Fruit fly (Drosophila melanogaster) whole organism, embryonic: ENCODE results near the gene Kr-h2.
A peak's percentile ranks its signal among the peaks of the same experiment; 100 is the strongest.

Experiments
- Blimp-1 ChIP-seq: fragments of 200-800 bp; sonication (Bioruptor generic); optimal IDR thresholded peaks from 3 replicates; lab custom pipeline; 2018; ENCODE audit warnings: missing biosample characterization, missing genetic modification characterization, mild to moderate bottlenecking, moderate library complexity, missing genetic modification reagents
- Bteb2 ChIP-seq: fragments of 200-800 bp; sonication (Bioruptor generic); optimal IDR thresholded peaks from 2 replicates; lab custom pipeline; 2016; ENCODE audit warnings: missing biosample characterization, missing genetic modification characterization
- CG11456 ChIP-seq: fragments of 200-800 bp; sonication (Bioruptor generic); IDR thresholded peaks from 3 replicates; pipeline ENCODE4 v1.3.6; 2022; ENCODE audit warnings: missing biosample characterization, missing genetic modification characterization
- CG1529 ChIP-seq: fragments of 200-800 bp; sonication (Bioruptor generic); optimal IDR thresholded peaks from 3 replicates; lab custom pipeline; 2018; ENCODE audit warnings: missing biosample characterization, missing genetic modification characterization
- CG17359 ChIP-seq: fragments of 200-800 bp; sonication (Bioruptor generic); optimal IDR thresholded peaks from 3 replicates; lab custom pipeline; 2018; ENCODE audit warnings: missing biosample characterization, mild to moderate bottlenecking, missing genetic modification characterization, moderate library complexity
- CG17361 ChIP-seq: fragments of 200-800 bp; sonication (Bioruptor generic); IDR thresholded peaks from 3 replicates; pipeline ENCODE4 v1.3.6; 2022; ENCODE audit warnings: missing biosample characterization, missing genetic modification characterization
- CG18476 ChIP-seq: fragments of 200-800 bp; sonication (Bioruptor generic); optimal IDR thresholded peaks from 2 replicates; lab custom pipeline; 2016; ENCODE audit warnings: missing biosample characterization, mild to moderate bottlenecking, missing genetic modification characterization
- CG18599 ChIP-seq: fragments of 200-800 bp; sonication (Bioruptor generic); optimal IDR thresholded peaks from 3 replicates; lab custom pipeline; 2017; ENCODE audit warnings: missing biosample characterization, missing genetic modification characterization, mild to moderate bottlenecking, moderate library complexity, missing genetic modification reagents
- CG31224 ChIP-seq: fragments of 200-800 bp; sonication (Bioruptor generic); IDR thresholded peaks from 2 replicates; pipeline ENCODE4 v1.3.6; 2022; ENCODE audit warnings: missing biosample characterization, missing genetic modification characterization
- CG31388 ChIP-seq: fragments of 200-800 bp; sonication (Bioruptor generic); optimal IDR thresholded peaks from 2 replicates; lab custom pipeline; 2016; ENCODE audit warnings: missing biosample characterization, missing genetic modification characterization
- CG31441 ChIP-seq: fragments of 200-800 bp; sonication (Bioruptor generic); IDR thresholded peaks from 2 replicates; pipeline ENCODE4 v1.3.6; 2022; ENCODE audit warnings: missing biosample characterization, missing genetic modification characterization
- CG34224 ChIP-seq: fragments of 200-800 bp; sonication (Bioruptor generic); IDR thresholded peaks from 3 replicates; pipeline ENCODE4 v1.3.6; 2022; ENCODE audit warnings: missing biosample characterization, missing genetic modification characterization; ENCODE audit not compliant: partially characterized antibody
- CG4617 ChIP-seq: fragments of 200-800 bp; sonication (Bioruptor generic); optimal IDR thresholded peaks from 3 replicates; lab custom pipeline; 2016; ENCODE audit warnings: missing biosample characterization, missing genetic modification characterization, borderline replicate concordance
- CG5245 ChIP-seq: fragments of 200-800 bp; sonication (Bioruptor generic); optimal IDR thresholded peaks from 3 replicates; lab custom pipeline; 2016; ENCODE audit warnings: missing biosample characterization, missing genetic modification characterization
- CG7556 ChIP-seq: fragments of 200-800 bp; sonication (Bioruptor generic); optimal IDR thresholded peaks from 2 replicates; lab custom pipeline; 2017; ENCODE audit warnings: missing biosample characterization, mild to moderate bottlenecking, missing genetic modification characterization
- CG9876 ChIP-seq: fragments of 200-800 bp; sonication (Bioruptor generic); optimal IDR thresholded peaks from 2 replicates; lab custom pipeline; 2016; ENCODE audit warnings: missing biosample characterization, missing genetic modification characterization
- CkIIα-i1 ChIP-seq: fragments of 200-800 bp; sonication (Bioruptor generic); IDR thresholded peaks from 2 replicates; pipeline ENCODE4 v1.3.6; 2022; ENCODE audit warnings: missing biosample characterization, missing genetic modification characterization
- Dek ChIP-seq: fragments of 200-800 bp; sonication (Bioruptor generic); optimal IDR thresholded peaks from 3 replicates; lab custom pipeline; 2019; ENCODE audit warnings: missing biosample characterization, mild to moderate bottlenecking, missing genetic modification characterization, moderate library complexity
- Dll ChIP-seq: fragments of 200-800 bp; sonication (Bioruptor generic); IDR thresholded peaks from 4 replicates; pipeline ENCODE4 v1.3.6; 2022; ENCODE audit warnings: missing biosample characterization, missing genetic modification characterization; ENCODE audit not compliant: partially characterized antibody
- Doc2 ChIP-seq: fragments of 200-800 bp; sonication (Bioruptor generic); IDR thresholded peaks from 2 replicates; pipeline ENCODE4 v1.3.6; 2022; ENCODE audit warnings: missing biosample characterization, missing genetic modification characterization
- E2f1 ChIP-seq: fragments of 200-800 bp; sonication (Bioruptor generic); IDR thresholded peaks from 2 replicates; pipeline ENCODE4 v1.3.6; 2022; ENCODE audit warnings: missing biosample characterization, missing genetic modification characterization
- Elba2 ChIP-seq: fragments of 200-800 bp; sonication (Bioruptor generic); optimal IDR thresholded peaks from 3 replicates; lab custom pipeline; 2016; ENCODE audit warnings: missing biosample characterization, missing genetic modification characterization
- HLH54F ChIP-seq: fragments of 200-800 bp; sonication (Bioruptor generic); optimal IDR thresholded peaks from 3 replicates; lab custom pipeline; 2016; ENCODE audit warnings: missing biosample characterization, missing genetic modification characterization
- Hand ChIP-seq: fragments of 200-800 bp; sonication (Bioruptor generic); optimal IDR thresholded peaks from 2 replicates; lab custom pipeline; 2017; ENCODE audit warnings: mild to moderate bottlenecking, missing biosample characterization, missing genetic modification reagents, missing genetic modification characterization
- HmgZ ChIP-seq: fragments of 200-800 bp; sonication (Bioruptor generic); optimal IDR thresholded peaks from 2 replicates; lab custom pipeline; 2018; ENCODE audit warnings: missing biosample characterization, mild to moderate bottlenecking, missing genetic modification characterization
- MESR4 ChIP-seq: fragments of 200-800 bp; sonication (Bioruptor generic); optimal IDR thresholded peaks from 2 replicates; lab custom pipeline; 2018; ENCODE audit warnings: missing biosample characterization, mild to moderate bottlenecking, missing genetic modification characterization, moderate library complexity
- MTF-1 ChIP-seq: fragments of 200-800 bp; sonication (Bioruptor generic); optimal IDR thresholded peaks from 2 replicates; lab custom pipeline; 2018; ENCODE audit warnings: missing biosample characterization, mild to moderate bottlenecking, missing genetic modification characterization, borderline replicate concordance
- Max ChIP-seq: fragments of 200-800 bp; sonication (Bioruptor generic); optimal IDR thresholded peaks from 2 replicates; lab custom pipeline; 2016; ENCODE audit warnings: missing biosample characterization, mild to moderate bottlenecking, missing genetic modification characterization
- Sry-δ ChIP-seq: fragments of 200-800 bp; sonication (Bioruptor generic); optimal IDR thresholded peaks from 2 replicates; lab custom pipeline; 2016; ENCODE audit warnings: missing biosample characterization, missing genetic modification characterization
- Trl ChIP-seq, 3 experiments: fragments of >200 bp in 2 of 3; fragments of 200-800 bp in 1 of 3; sonication (Bioruptor generic) in 1 of 3; optimal IDR thresholded peaks; 2 replicates in 1 of 3; 3 replicates in 2 of 3; lab custom pipeline; 2016 to 2017; ENCODE audit warnings: missing biosample characterization in 1 of 3, missing genetic modification characterization in 1 of 3
- ap ChIP-seq: fragments of 200-800 bp; sonication (Bioruptor generic); IDR thresholded peaks from 2 replicates; pipeline ENCODE4 v1.3.6; 2022; ENCODE audit warnings: missing biosample characterization, missing genetic modification characterization
- ase ChIP-seq: fragments of 200-800 bp; sonication (Bioruptor generic); IDR thresholded peaks from 3 replicates; pipeline ENCODE4 v1.3.6; 2022; ENCODE audit warnings: missing biosample characterization, missing genetic modification characterization
- bowl ChIP-seq: fragments of 200-800 bp; sonication (Bioruptor generic); IDR thresholded peaks from 2 replicates; pipeline ENCODE4 v1.3.6; 2022; ENCODE audit warnings: missing biosample characterization, missing genetic modification characterization
- br ChIP-seq: fragments of >200 bp; optimal IDR thresholded peaks from 2 replicates; lab custom pipeline; 2017
- fru ChIP-seq: fragments of >200 bp; optimal IDR thresholded peaks from 2 replicates; lab custom pipeline; 2017
- gcm ChIP-seq: fragments of 200-800 bp; sonication (Bioruptor generic); optimal IDR thresholded peaks from 2 replicates; lab custom pipeline; 2019; ENCODE audit warnings: missing biosample characterization, mild to moderate bottlenecking, missing genetic modification characterization, moderate library complexity
- gfzf ChIP-seq: fragments of 200-800 bp; sonication (Bioruptor generic); optimal IDR thresholded peaks from 2 replicates; lab custom pipeline; 2016; ENCODE audit warnings: missing biosample characterization, mild to moderate bottlenecking, missing genetic modification characterization, moderate library complexity
- gsb ChIP-seq: fragments of 200-800 bp; sonication (Bioruptor generic); IDR thresholded peaks from 2 replicates; pipeline ENCODE4 v1.3.6; 2022; ENCODE audit warnings: missing biosample characterization, missing genetic modification characterization
- h ChIP-seq: fragments of >200 bp; optimal IDR thresholded peaks from 2 replicates; lab custom pipeline; 2017
- hth ChIP-seq: fragments of >200 bp; optimal IDR thresholded peaks from 2 replicates; lab custom pipeline; 2017; ENCODE audit warnings: inconsistent platforms
- kni ChIP-seq: fragments of 200-800 bp; sonication (Bioruptor generic); optimal IDR thresholded peaks from 3 replicates; lab custom pipeline; 2017; ENCODE audit warnings: mild to moderate bottlenecking, missing biosample characterization, missing genetic modification reagents, missing genetic modification characterization
- oc ChIP-seq: fragments of 200-800 bp; sonication (Bioruptor generic); optimal IDR thresholded peaks from 2 replicates; lab custom pipeline; 2018; ENCODE audit warnings: missing biosample characterization, mild to moderate bottlenecking, missing genetic modification characterization, moderate library complexity
- sens-2 ChIP-seq: fragments of 200-800 bp; sonication (Bioruptor generic); IDR thresholded peaks from 2 replicates; pipeline ENCODE4 v1.3.6; 2022; ENCODE audit warnings: missing biosample characterization, missing genetic modification characterization
- sima ChIP-seq: fragments of 200-800 bp; sonication (Bioruptor generic); optimal IDR thresholded peaks from 2 replicates; lab custom pipeline; 2016; ENCODE audit warnings: missing biosample characterization, missing genetic modification characterization
- slou ChIP-seq: fragments of 200-800 bp; sonication (Bioruptor generic); optimal IDR thresholded peaks from 3 replicates; lab custom pipeline; 2016; ENCODE audit warnings: missing biosample characterization, missing genetic modification characterization
- sob ChIP-seq: fragments of 200-800 bp; sonication (Bioruptor generic); IDR thresholded peaks from 2 replicates; pipeline ENCODE4 v1.3.6; 2022; ENCODE audit warnings: missing biosample characterization, missing genetic modification characterization
- tap ChIP-seq: fragments of 200-800 bp; optimal IDR thresholded peaks from 3 replicates; lab custom pipeline; 2019; ENCODE audit warnings: missing biosample characterization, mild to moderate bottlenecking, missing genetic modification characterization, moderate library complexity
- tgo ChIP-seq: fragments of 200-800 bp; sonication (Bioruptor generic); IDR thresholded peaks from 3 replicates; pipeline ENCODE4 v1.3.6; 2022; ENCODE audit warnings: missing biosample characterization, missing genetic modification characterization
- tna ChIP-seq: fragments of 200-800 bp; sonication (Bioruptor generic); IDR thresholded peaks from 2 replicates; pipeline ENCODE4 v1.3.6; 2022; ENCODE audit warnings: missing biosample characterization, missing genetic modification characterization; ENCODE audit not compliant: partially characterized antibody
- toy ChIP-seq: fragments of 200-800 bp; sonication (Bioruptor generic); IDR thresholded peaks from 2 replicates; pipeline ENCODE4 v1.3.6; 2022; ENCODE audit warnings: missing biosample characterization, missing genetic modification characterization
- trem ChIP-seq: fragments of 200-800 bp; optimal IDR thresholded peaks from 3 replicates; lab custom pipeline; 2019; ENCODE audit warnings: missing biosample characterization, mild to moderate bottlenecking, missing genetic modification characterization, moderate library complexity
- unc-4 ChIP-seq: fragments of 200-800 bp; sonication (Bioruptor generic); IDR thresholded peaks from 2 replicates; pipeline ENCODE4 v1.3.6; 2022; ENCODE audit warnings: missing biosample characterization, missing genetic modification characterization; ENCODE audit not compliant: partially characterized antibody

Gene Kr-h2

dm6 chr2L:6065823-6066222 lies 5.0 kb upstream of the Kr-h2 start, which contains the start of the genes Fbw5 and CG9147 (continued):
- TF ChIP-seq oc (peak; percentile 100), CG31441 (GFP tag; lab: Robert Waterston, UW) (peak; percentile 99), gcm (peak; percentile 100), ap (peak; percentile 99), CG17359 (tag; lab: Kevin White, UChicago) (peak; percentile 99), Blimp-1 (GFP tag; lab: Kevin White, UChicago) (peak; percentile 99), kni (GFP tag; lab: Kevin White, UChicago) (peak; percentile 70), gsb (GFP tag; lab: Robert Waterston, UW) (peak; percentile 99), tap (peak; percentile 99), tna (GFP tag; lab: Robert Waterston, UW) (peak; percentile 63), fru (lab: Kevin White, UChicago) (no peak), CG34224 (GFP tag; lab: Robert Waterston, UW) (peak; percentile 78), HmgZ (tag; lab: Kevin White, UChicago) (peak; percentile 100), trem (tag; lab: Kevin White, UChicago) (peak; percentile 97), CG11456 (peak; percentile 100), CG31388 (GFP tag; lab: Kevin White, UChicago) (peak; percentile 99), CG4617 (peak; percentile 100), CkIIα-i1 (GFP tag; lab: Robert Waterston, UW) (peak; percentile 96), CG17361 (GFP tag; lab: Robert Waterston, UW) (peak; percentile 99), sima (peak; percentile 99), sens-2 (peak; percentile 99), tgo (GFP tag; lab: Robert Waterston, UW) (peak; percentile 100), CG7556 (GFP tag; lab: Kevin White, UChicago) (peak; percentile 100), unc-4 (peak; percentile 59), Trl (optimal IDR thresholded peaks at IDR 0.05; lab: Kevin White, UChicago) (no peak), Trl (GFP tag; optimal IDR thresholded peaks at IDR 0.05; lab: Kevin White, UChicago) (peak; percentile 100), Sry-δ (GFP tag; lab: Kevin White, UChicago) (peak; percentile 88), Hand (GFP tag; lab: Kevin White, UChicago) (peak; percentile 99), MTF-1 (GFP tag; lab: Kevin White, UChicago) (peak; percentile 97), ase (GFP tag; lab: Robert Waterston, UW) (peak; percentile 99), CG5245 (GFP tag; lab: Kevin White, UChicago) (peak; percentile 100), HLH54F (GFP tag; lab: Kevin White, UChicago) (peak; percentile 99), CG1529 (GFP tag; lab: Kevin White, UChicago) (peak; percentile 99), h (no peak), Elba2 (GFP tag; lab: Kevin White, UChicago) (peak; percentile 97), gfzf (peak; percentile 45), CG9876 (GFP tag; lab: Kevin White, UChicago) (peak; percentile 98), CG18476 (GFP tag; lab: Kevin White, UChicago) (peak; percentile 99), Dek (tag; lab: Kevin White, UChicago) (peak; percentile 100), slou (GFP tag; lab: Kevin White, UChicago) (peak; percentile 99)
- TF ChIP-seq, all 482 proteins: peak for 458

- TF ChIP-seq Doc2 (GFP tag; lab: Robert Waterston, UW) = no peak
- no peak for TF ChIP-seq toy
- no peak for TF ChIP-seq CG31224 (GFP tag; lab: Robert Waterston, UW)
- peak; percentile 10; the same call in 1 of the 2 replicates for TF ChIP-seq sob (GFP tag; lab: Robert Waterston, UW)
- no peak for TF ChIP-seq Max (GFP tag; lab: Kevin White, UChicago)
- peak; percentile 62 for TF ChIP-seq MESR4 (GFP tag; lab: Kevin White, UChicago)
- TF ChIP-seq bowl (GFP tag; lab: Robert Waterston, UW) = no peak
- TF ChIP-seq Bteb2 (GFP tag; lab: Kevin White, UChicago) = no peak
- peak; percentile 89 for TF ChIP-seq Dll
- TF ChIP-seq E2f1 (GFP tag; lab: Robert Waterston, UW) = no peak
- peak; percentile 90 for TF ChIP-seq unc-4
- TF ChIP-seq br = no peak
- TF ChIP-seq hth (lab: Kevin White, UChicago) = no peak
- no peak for TF ChIP-seq CG18599 (GFP tag; lab: Kevin White, UChicago)
Observed at dm6 chr2L:6068544-6069251, 2.1 kb upstream of the Kr-h2 start, which contains the start of the genes CG9150 and Pfdn1. Gene CG9150 (minus strand): TSS chr2L:6068594. Gene Pfdn1 (plus strand): TSS chr2L:6069079.
